Fruit fly (Drosophila melanogaster) whole organism, embryonic: ENCODE data around the gene HDAC4.

Experiments used
- CG10209 ChIP-seq: fragments of 200-800 bp; sonication (Bioruptor generic); optimal IDR thresholded peaks from 3 replicates; lab custom pipeline; 2017; ENCODE audit warnings: missing biosample characterization, mild to moderate bottlenecking, missing genetic modification characterization, missing genetic modification reagents
- CG10267 ChIP-seq: fragments of 200-800 bp; sonication (Bioruptor generic); optimal IDR thresholded peaks from 2 replicates; lab custom pipeline; 2018; ENCODE audit warnings: missing biosample characterization, mild to moderate bottlenecking, missing genetic modification characterization, moderate library complexity
- CG10321 ChIP-seq: fragments of 200-800 bp; sonication (Bioruptor generic); IDR thresholded peaks from 2 replicates; pipeline ENCODE4 v1.3.6; 2022; ENCODE audit warnings: missing biosample characterization, missing genetic modification characterization
- CG11085 ChIP-seq: fragments of 200-800 bp; sonication (Bioruptor generic); IDR thresholded peaks from 2 replicates; pipeline ENCODE4 v1.3.6; 2022; ENCODE audit warnings: missing biosample characterization, missing genetic modification characterization
- CG14014 ChIP-seq: fragments of 200-800 bp; sonication (Bioruptor generic); IDR thresholded peaks from 2 replicates; pipeline ENCODE4 v1.3.6; 2022; ENCODE audit warnings: missing biosample characterization, missing genetic modification characterization
- CG16779 ChIP-seq: fragments of 200-800 bp; sonication (Bioruptor generic); IDR thresholded peaks from 2 replicates; pipeline ENCODE4 v1.3.6; 2022; ENCODE audit warnings: missing biosample characterization, missing genetic modification characterization
- CG3407 ChIP-seq: fragments of 200-800 bp; sonication (Bioruptor generic); optimal IDR thresholded peaks from 2 replicates; lab custom pipeline; 2018; ENCODE audit warnings: missing biosample characterization, mild to moderate bottlenecking, missing genetic modification characterization
- CTCF ChIP-seq: fragments of 200-800 bp; sonication (Bioruptor generic); optimal IDR thresholded peaks from 2 replicates; lab custom pipeline; 2017; ENCODE audit warnings: missing biosample characterization, mild to moderate bottlenecking, missing genetic modification characterization, moderate library complexity
- Hr78 ChIP-seq, 2 experiments: fragments of 200-800 bp in 1 of 2; fragments of >200 bp in 1 of 2; sonication (Bioruptor generic) in 1 of 2; optimal IDR thresholded peaks; 2 replicates each; lab custom pipeline; 2017 to 2019; ENCODE audit warnings: missing biosample characterization in 2 of 2, missing genetic modification characterization in 2 of 2, mild to moderate bottlenecking in 1 of 2, moderate library complexity in 1 of 2
- Nf-YA ChIP-seq: fragments of 200-800 bp; sonication (Bioruptor generic); IDR thresholded peaks from 2 replicates; pipeline ENCODE4 v1.3.6; 2022; ENCODE audit warnings: missing biosample characterization, missing genetic modification characterization
- bcd ChIP-seq: fragments of 200-800 bp; sonication (Bioruptor generic); optimal IDR thresholded peaks from 2 replicates; lab custom pipeline; 2017; ENCODE audit warnings: missing biosample characterization, mild to moderate bottlenecking, missing genetic modification characterization
- dati ChIP-seq: fragments of 200-800 bp; sonication (Bioruptor generic); IDR thresholded peaks from 2 replicates; pipeline ENCODE4 v1.3.6; 2022; ENCODE audit warnings: missing biosample characterization, missing genetic modification characterization
- fd3F ChIP-seq: fragments of 200-800 bp; sonication (Bioruptor generic); optimal IDR thresholded peaks from 2 replicates; lab custom pipeline; 2018; ENCODE audit warnings: missing biosample characterization, mild to moderate bottlenecking, missing genetic modification characterization, moderate library complexity
- nmo ChIP-seq: fragments of 200-800 bp; sonication (Bioruptor generic); optimal IDR thresholded peaks from 2 replicates; lab custom pipeline; 2018; ENCODE audit warnings: missing biosample characterization, mild to moderate bottlenecking, missing genetic modification characterization, moderate library complexity

DNA sequence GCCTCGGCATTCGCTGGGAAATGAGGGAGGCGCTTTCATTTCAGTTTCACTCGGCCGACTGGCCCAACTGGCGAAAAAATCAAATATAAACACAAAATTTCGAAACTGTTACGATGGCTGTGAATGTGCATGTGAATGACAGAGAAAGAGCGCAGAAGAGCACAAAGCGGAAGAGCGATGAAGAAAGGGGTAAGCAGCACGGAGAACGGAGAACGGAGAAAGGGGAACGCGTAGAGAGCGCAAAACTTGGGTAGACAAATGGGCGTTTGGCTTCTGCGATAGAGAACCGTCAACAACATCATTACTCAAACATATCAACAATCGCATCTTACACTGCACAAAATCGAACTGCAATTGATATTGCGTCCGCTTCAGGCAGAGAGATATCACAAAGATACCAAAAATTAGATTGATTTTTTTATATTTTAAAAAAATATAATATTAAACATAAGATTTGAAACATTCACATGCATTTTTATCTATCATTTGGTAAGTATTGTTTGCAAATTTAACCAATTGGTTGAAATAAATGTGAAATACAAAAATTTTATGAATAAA lies 12.7 kb downstream of the HDAC4 start:
- TF ChIP-seq CG10321 (GFP tag; lab: Robert Waterston, UW) (no peak), CG10209 (GFP tag; lab: Kevin White, UChicago) (no peak), nmo (peak; percentile 32), Nf-YA (GFP tag; lab: Robert Waterston, UW) (no peak), bcd (GFP tag; lab: Kevin White, UChicago) (no peak), dati (GFP tag; lab: Robert Waterston, UW) (no peak), CG16779 (GFP tag; lab: Robert Waterston, UW) (no peak), CG3407 (GFP tag; lab: Kevin White, UChicago) (no peak), fd3F (GFP tag; lab: Kevin White, UChicago) (no peak), CG10267 (no peak), CG14014 (GFP tag; lab: Robert Waterston, UW) (no peak), Hr78 (GFP tag; optimal IDR thresholded peaks at IDR 0.05; lab: Kevin White, UChicago) (no peak), CTCF (GFP tag; lab: Kevin White, UChicago) (no peak), CG11085 (GFP tag; lab: Robert Waterston, UW) (no peak)
